Worm (Caenorhabditis elegans): ENCODE measurements around the gene Y70C5A.4.
A peak's percentile ranks its signal among the peaks of the same experiment; 100 is the strongest.

The Y70C5A.4 gene

DNA sequence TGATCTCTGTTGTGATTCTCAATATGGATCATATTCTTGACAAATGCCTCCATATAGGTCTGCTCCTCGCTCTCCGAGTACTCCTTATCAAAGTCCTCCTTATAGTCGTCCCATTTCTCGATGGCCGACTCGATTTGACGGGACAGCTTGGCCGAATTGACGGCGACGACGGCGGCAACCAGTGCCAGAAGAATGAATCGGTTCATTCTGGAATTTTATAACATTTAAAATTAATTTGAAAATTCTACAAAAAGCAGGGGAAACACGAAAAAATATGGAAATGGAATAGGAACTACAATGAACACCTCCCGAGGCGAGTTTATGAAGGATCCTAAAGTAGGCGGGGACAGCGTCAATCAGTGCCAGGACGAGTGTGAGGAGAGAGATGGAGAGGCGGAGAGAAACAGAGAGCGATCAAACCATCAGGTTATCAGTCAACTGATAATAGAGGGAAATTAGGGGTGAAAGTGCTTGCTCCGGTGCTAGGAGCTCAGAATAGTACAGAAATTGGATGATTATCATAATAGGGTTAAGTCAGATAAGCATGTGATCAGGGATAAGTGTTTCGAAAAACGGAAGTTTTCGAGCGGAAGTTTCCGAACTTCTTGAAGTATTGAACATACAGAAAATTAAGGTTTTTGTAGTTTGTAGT is 22.3 kb upstream of the Y70C5A.4 start, which contains the start of gene cpl-1 (continued):
- TF ChIP-seq K12H6.12 (tag; optimal IDR thresholded peaks at IDR 0.05) (peak; percentile 22), nhr-27 (tag; optimal IDR thresholded peaks at IDR 0.05) (no peak), nhr-179 (tag; optimal IDR thresholded peaks at IDR 0.05) (no peak), let-607 (tag; optimal IDR thresholded peaks at IDR 0.05) (peak in 1 of 2 experiments; percentile 30), lin-54 (GFP tag; optimal IDR thresholded peaks at IDR 0.05) (peak; percentile 39), nfyb-1 (GFP tag; IDR thresholded peaks at IDR 0.05) (0 out of 2 replicates have a peak, but pooled peaks have one; percentile 36), pbrm-1 (GFP tag; IDR thresholded peaks at IDR 0.05) (0 out of 2 replicates have a peak, but pooled peaks have one; percentile 30), B0336.3 (GFP tag; IDR thresholded peaks at IDR 0.05) (peak; percentile 42; the same call in 1 of the 2 replicates), lag-1 (GFP tag; IDR thresholded peaks at IDR 0.05) (no peak), somi-1 (GFP tag; optimal IDR thresholded peaks at IDR 0.05) (peak; percentile 33), lir-1 (GFP tag; conservative IDR thresholded peaks at IDR 0.05) (no peak), rec-8 (tag; optimal IDR thresholded peaks at IDR 0.05) (no peak), snpc-4 (GFP tag; optimal IDR thresholded peaks at IDR 0.05) (no peak), snpc-4 (tag; optimal IDR thresholded peaks at IDR 0.05) (peak in 2 of 4 experiments; percentile 11 to 35)

DNA sequence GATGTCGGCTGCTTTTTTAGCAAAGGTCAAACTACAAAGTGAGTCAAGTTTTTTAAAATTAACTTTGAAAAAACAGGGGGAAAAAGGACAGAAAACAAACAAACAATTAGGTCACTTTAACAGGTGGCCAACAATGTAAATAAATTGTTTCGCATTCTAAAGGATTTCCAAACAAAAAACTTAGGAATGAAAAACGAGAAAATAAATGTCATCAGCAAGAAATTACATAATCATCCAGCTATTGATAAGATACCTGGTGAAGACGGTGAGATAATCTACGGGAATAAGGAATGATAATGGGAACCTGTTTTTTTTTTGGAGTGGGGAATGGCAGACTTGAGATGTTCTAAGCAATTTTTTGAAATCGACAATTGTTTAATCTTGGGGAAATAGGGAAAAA is 21.5 kb upstream of the Y70C5A.4 start:
- TF ChIP-seq lin-35 (GFP tag; optimal IDR thresholded peaks at IDR 0.05) (no peak), ZK185.1 (tag; optimal IDR thresholded peaks at IDR 0.05; ENCODE audit: poor library complexity, severe bottlenecking) (no peak), egl-44 (GFP tag; IDR thresholded peaks at IDR 0.05) (no peak), gei-17 (GFP tag; optimal IDR thresholded peaks at IDR 0.05) (no peak)

DNA sequence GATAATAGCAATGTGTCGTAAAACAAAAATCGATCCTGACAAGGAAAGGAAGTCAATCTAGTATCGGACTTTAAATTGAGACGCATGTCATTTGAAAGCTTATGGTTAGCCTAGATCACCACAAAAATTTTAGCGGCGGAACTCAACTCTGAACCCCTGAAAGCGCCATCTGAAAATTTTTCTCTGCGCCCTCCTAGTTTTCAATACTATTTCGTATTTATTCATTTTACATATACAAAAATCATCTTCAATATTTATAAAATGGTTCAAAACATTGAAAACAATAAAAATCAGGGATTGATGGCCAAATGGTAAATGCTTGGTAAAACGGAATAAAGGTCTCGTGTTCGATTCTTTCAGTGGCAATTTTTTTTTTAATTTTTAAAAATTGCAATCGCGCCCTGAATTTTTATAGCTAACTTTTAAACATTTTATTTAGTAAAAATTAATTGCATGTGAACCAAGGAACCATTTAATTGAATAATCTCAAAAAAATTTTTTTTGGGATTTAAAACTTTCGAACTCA is 20.2 kb upstream of the Y70C5A.4 start:
- TF ChIP-seq hmg-1.2 (GFP tag; IDR thresholded peaks at IDR 0.05), result peak; percentile 94
- TF ChIP-seq attf-6 (GFP tag; IDR thresholded peaks at IDR 0.05), result peak; percentile 60; the same call in 1 of the 2 replicates
- TF ChIP-seq lin-26 (GFP tag; IDR thresholded peaks at IDR 0.05), result peak; percentile 71
- 0 out of 2 replicates have a peak, but pooled peaks have one; percentile 29 for TF ChIP-seq ztf-25 (GFP tag; IDR thresholded peaks at IDR 0.05)
- TF ChIP-seq pbrm-1 (GFP tag; IDR thresholded peaks at IDR 0.05), result 0 out of 2 replicates have a peak, but pooled peaks have one; percentile 35

DNA sequence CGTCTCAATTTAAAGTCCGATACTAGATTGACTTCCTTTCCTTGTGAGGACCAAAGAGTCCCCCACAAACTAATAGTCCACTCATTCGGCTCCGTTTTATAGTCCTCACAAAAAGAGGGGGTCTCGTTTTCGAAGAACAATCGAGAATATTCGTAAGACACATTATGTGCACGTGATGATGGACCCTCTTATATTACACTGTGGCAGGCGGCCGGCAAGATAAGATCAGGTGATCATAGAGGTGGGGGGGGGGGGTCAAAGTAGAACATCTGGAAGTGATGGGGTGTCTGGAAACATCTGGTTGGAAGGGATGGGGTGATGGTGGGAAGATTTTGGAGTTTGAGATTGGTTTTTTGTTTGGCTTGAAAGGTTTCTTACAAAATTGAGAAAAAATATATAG is 19.1 kb upstream of the Y70C5A.4 start:
- peak; percentile 85 for TF ChIP-seq hsf-1 (GFP tag; IDR thresholded peaks at IDR 0.05)
- peak; percentile 28; the same call in 1 of the 2 replicates for TF ChIP-seq pbrm-1 (GFP tag; IDR thresholded peaks at IDR 0.05)
- 0 out of 2 replicates have a peak, but pooled peaks have one; percentile 12 for TF ChIP-seq mcd-1 (GFP tag; IDR thresholded peaks at IDR 0.05)
- TF ChIP-seq sea-2 (GFP tag; IDR thresholded peaks at IDR 0.05), result no peak
- TF ChIP-seq madf-6 (GFP tag; IDR thresholded peaks at IDR 0.05), result 0 out of 2 replicates have a peak, but pooled peaks have one; percentile 8
- TF ChIP-seq dox-1 (GFP tag; IDR thresholded peaks at IDR 0.05), result 0 out of 2 replicates have a peak, but pooled peaks have one; percentile 25
- 0 out of 2 replicates have a peak, but pooled peaks have one; percentile 61 for TF ChIP-seq let-526 (GFP tag; IDR thresholded peaks at IDR 0.05)
- TF ChIP-seq Y53G8AR.9 (GFP tag; conservative IDR thresholded peaks at IDR 0.05), result 0 out of 2 replicates have a peak, but pooled peaks have one; percentile 13
- no peak for TF ChIP-seq gei-17 (GFP tag; optimal IDR thresholded peaks at IDR 0.05)
- peak; percentile 64; the same call in 1 of the 2 replicates for TF ChIP-seq C06A6.2 (GFP tag; conservative IDR thresholded peaks at IDR 0.05)
- TF ChIP-seq ztf-25 (GFP tag; IDR thresholded peaks at IDR 0.05), result no peak
